Fruit fly (Drosophila melanogaster) whole organism, adult: ENCODE results near the gene CG18530.

ENCODE experiments used
- CG11617 ChIP-seq: fragments of 200-800 bp; sonication (Bioruptor generic); optimal IDR thresholded peaks from 2 replicates; lab custom pipeline; 2017; ENCODE audit warnings: mild to moderate bottlenecking, missing biosample characterization, missing genetic modification reagents, missing genetic modification characterization
- CG12768 ChIP-seq: fragments of 200-800 bp; sonication (Bioruptor generic); optimal IDR thresholded peaks from 2 replicates; lab custom pipeline; 2017; ENCODE audit warnings: missing biosample characterization, missing genetic modification characterization, mild to moderate bottlenecking, moderate library complexity, missing genetic modification reagents
- CG14711 ChIP-seq: fragments of 200-800 bp; sonication (Bioruptor generic); optimal IDR thresholded peaks from 2 replicates; lab custom pipeline; 2018; ENCODE audit warnings: missing biosample characterization, mild to moderate bottlenecking, missing genetic modification characterization, moderate library complexity
- CG1620 ChIP-seq: fragments of 200-800 bp; sonication (Bioruptor generic); optimal IDR thresholded peaks from 2 replicates; lab custom pipeline; 2016; ENCODE audit warnings: missing biosample characterization, missing genetic modification characterization
- CG33017 ChIP-seq: fragments of 200-800 bp; sonication (Bioruptor generic); optimal IDR thresholded peaks from 2 replicates; lab custom pipeline; 2018; ENCODE audit warnings: missing biosample characterization, mild to moderate bottlenecking, missing genetic modification characterization, moderate library complexity
- CG5204 ChIP-seq: fragments of 200-800 bp; sonication (Bioruptor generic); optimal IDR thresholded peaks from 2 replicates; lab custom pipeline; 2016; ENCODE audit warnings: missing biosample characterization, missing genetic modification characterization
- CG7045 ChIP-seq: fragments of 200-800 bp; sonication (Bioruptor generic); optimal IDR thresholded peaks from 2 replicates; lab custom pipeline; 2017; ENCODE audit warnings: missing biosample characterization, mild to moderate bottlenecking, missing genetic modification characterization
- CG7101 ChIP-seq: fragments of 200-800 bp; sonication (Bioruptor generic); optimal IDR thresholded peaks from 2 replicates; lab custom pipeline; 2018; ENCODE audit warnings: missing biosample characterization, mild to moderate bottlenecking, missing genetic modification characterization, moderate library complexity
- Clk ChIP-seq: fragments of 200-800 bp; sonication (Bioruptor generic); optimal IDR thresholded peaks from 2 replicates; lab custom pipeline; 2017; ENCODE audit warnings: missing biosample characterization, missing genetic modification characterization
- Crg-1 ChIP-seq: fragments of 200-800 bp; sonication (Bioruptor generic); optimal IDR thresholded peaks from 2 replicates; lab custom pipeline; 2016; ENCODE audit warnings: missing biosample characterization, missing genetic modification characterization
- Hr96 ChIP-seq: fragments of 200-800 bp; sonication (Bioruptor generic); optimal IDR thresholded peaks from 2 replicates; lab custom pipeline; 2016; ENCODE audit warnings: missing biosample characterization, missing genetic modification characterization
- Mnt ChIP-seq: fragments of 200-800 bp; sonication (Bioruptor generic); optimal IDR thresholded peaks from 2 replicates; lab custom pipeline; 2016; ENCODE audit warnings: missing biosample characterization, mild to moderate bottlenecking, missing genetic modification characterization
- bab1 ChIP-seq: fragments of 200-800 bp; sonication (Bioruptor generic); optimal IDR thresholded peaks from 3 replicates; lab custom pipeline; 2019; ENCODE audit warnings: missing biosample characterization, mild to moderate bottlenecking, missing genetic modification characterization, moderate library complexity
- cic ChIP-seq: fragments of 200-800 bp; sonication (Bioruptor generic); optimal IDR thresholded peaks from 2 replicates; lab custom pipeline; 2017; ENCODE audit warnings: missing biosample characterization, mild to moderate bottlenecking, missing genetic modification characterization, moderate library complexity
- cnc ChIP-seq, 2 experiments: fragments of >200 bp; optimal IDR thresholded peaks; 2 replicates each; lab custom pipeline; 2017
- kay ChIP-seq: fragments of 200-800 bp; sonication (Bioruptor generic); peaks from one replicate; lab custom pipeline; 2016; ENCODE audit warnings: missing biosample characterization, missing genetic modification characterization, borderline replicate concordance
- ovo ChIP-seq: fragments of 200-800 bp; sonication (Bioruptor generic); optimal IDR thresholded peaks from 2 replicates; lab custom pipeline; 2016; ENCODE audit warnings: missing biosample characterization, missing genetic modification characterization
- pad ChIP-seq: fragments of 200-800 bp; sonication (Bioruptor generic); optimal IDR thresholded peaks from 3 replicates; lab custom pipeline; 2017; ENCODE audit warnings: missing biosample characterization, missing genetic modification characterization, mild to moderate bottlenecking, moderate library complexity, missing genetic modification reagents
- tj ChIP-seq: fragments of 200-800 bp; sonication (Bioruptor generic); optimal IDR thresholded peaks from 3 replicates; lab custom pipeline; 2017; ENCODE audit warnings: missing biosample characterization, mild to moderate bottlenecking, missing genetic modification characterization, moderate library complexity
- toe ChIP-seq: fragments of 200-800 bp; sonication (Bioruptor generic); optimal IDR thresholded peaks from 2 replicates; lab custom pipeline; 2016; ENCODE audit warnings: missing biosample characterization, missing genetic modification characterization

Gene CG18530

DNA sequence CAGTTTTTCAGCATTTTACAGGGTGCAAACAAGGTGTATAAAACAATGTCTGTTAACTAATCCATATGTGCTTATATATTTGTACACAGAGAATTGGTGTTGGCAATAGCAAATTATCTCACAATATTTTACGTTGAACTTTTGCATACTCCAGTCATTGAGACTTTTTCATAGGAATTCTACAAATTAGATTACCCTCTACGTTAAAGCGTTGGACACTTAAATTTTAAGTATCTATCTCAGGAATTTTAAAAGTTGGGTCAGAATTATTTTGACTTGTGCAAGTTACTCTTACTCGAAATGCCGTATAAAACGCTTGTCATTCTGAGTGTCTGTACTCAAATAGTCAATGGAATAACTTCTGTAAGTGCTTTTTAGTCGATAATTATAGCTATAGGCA is at the start of gene CG18530:
TSS of gene CG18530 (plus strand) at position 301 of the 400 bp plus-strand sequence.
- no peak for TF ChIP-seq toe (GFP tag; lab: Kevin White, UChicago)

DNA sequence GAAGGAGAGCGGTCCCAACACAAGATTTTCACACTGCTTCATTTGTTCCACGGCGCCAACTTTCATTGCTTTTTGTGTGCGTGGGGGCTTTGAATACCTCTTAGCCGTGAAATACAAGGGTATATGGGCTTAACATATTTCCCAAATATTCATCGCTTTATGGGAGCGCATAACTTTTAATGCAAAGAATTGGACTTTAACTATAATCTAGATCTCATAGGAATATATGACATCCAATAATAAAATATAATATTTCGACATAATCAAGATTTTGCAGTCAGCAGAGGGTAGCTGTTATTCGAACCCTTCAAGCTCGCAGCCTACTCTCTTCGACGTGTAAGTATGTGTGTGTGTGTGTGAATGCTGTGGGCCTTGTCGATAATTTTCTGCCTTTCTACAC is 41.5 kb upstream of the CG18530 start:
- TF ChIP-seq cic (GFP tag; lab: Kevin White, UChicago) (no peak), Hr96 (no peak), CG5204 (GFP tag; lab: Kevin White, UChicago) (no peak), Mnt (GFP tag; lab: Kevin White, UChicago) (no peak), CG7101 (no peak), CG1620 (GFP tag; lab: Kevin White, UChicago) (no peak)

DNA sequence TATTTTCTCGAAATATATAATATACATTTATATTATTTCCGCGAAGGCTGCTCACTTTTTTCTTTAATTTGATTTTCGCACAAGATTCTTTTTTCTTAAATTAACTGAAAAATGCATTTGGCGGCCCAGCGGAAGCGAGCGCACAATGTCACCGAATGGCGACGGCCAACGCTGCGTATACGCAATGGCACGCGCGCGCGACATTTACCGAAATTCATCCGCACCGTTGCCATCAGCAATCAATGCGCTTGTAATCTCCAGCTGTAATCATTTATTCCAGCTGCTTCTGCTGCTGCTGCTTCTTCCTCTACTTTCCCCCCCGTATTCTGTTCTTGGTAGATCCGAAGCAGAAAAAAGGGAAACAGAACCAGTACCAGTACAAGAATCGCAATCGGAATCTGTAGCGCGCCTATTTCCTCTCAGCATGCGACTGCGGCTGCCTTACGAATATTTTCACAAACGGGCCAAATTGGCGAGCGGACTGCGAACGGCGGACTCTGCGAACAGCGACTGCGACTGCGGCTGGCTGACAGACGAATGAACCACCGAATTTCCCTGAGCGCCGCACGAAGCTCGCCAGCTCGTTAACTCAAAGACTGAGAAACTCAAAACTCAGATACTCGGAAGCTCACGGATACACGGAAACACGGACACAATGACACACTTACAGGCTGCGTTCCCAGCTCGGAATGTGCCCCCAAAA is 37.8 kb upstream of the CG18530 start, which contains the start of gene Octbeta2R:
TSS of gene Octbeta2R (minus strand) at position 539 of the 703 bp plus-strand sequence.
- TF ChIP-seq CG12768 (peak; percentile 37), cnc (optimal IDR thresholded peaks at IDR 0.05; lab: Kevin White, UChicago) (no peak)

DNA sequence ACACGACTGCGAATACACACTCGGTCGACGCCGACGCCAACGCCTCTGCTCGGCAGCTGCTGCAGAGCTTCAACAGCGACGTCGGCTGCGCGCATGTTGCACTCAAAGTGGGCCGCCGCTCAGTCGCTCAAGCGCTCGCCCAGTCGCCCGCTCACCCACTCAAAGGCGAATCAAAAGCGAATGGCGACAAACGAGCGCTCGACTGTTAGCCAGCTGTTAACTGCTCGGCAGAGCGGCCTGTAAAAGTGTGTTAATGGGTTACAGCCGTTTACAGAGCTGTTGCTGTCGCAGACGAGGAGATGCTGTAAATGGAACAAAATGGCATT is 37.3 kb upstream of the CG18530 start:
- TF ChIP-seq toe (GFP tag; lab: Kevin White, UChicago) (no peak), CG14711 (tag; lab: Kevin White, UChicago) (no peak), ovo (no peak), Crg-1 (GFP tag; lab: Kevin White, UChicago) (no peak), kay (GFP tag; lab: Kevin White, UChicago) (no peak), bab1 (GFP tag; lab: Kevin White, UChicago) (no peak), CG1620 (GFP tag; lab: Kevin White, UChicago) (no peak), CG33017 (tag; lab: Kevin White, UChicago) (no peak), cnc (optimal IDR thresholded peaks at IDR 0.05; lab: Kevin White, UChicago) (no peak), Hr96 (no peak), pad (GFP tag; lab: Kevin White, UChicago) (no peak), Clk (no peak), CG7101 (no peak), CG12768 (no peak), CG7045 (GFP tag; lab: Kevin White, UChicago) (no peak), CG11617 (GFP tag; lab: Kevin White, UChicago) (no peak), CG5204 (GFP tag; lab: Kevin White, UChicago) (no peak), Mnt (GFP tag; lab: Kevin White, UChicago) (no peak), tj (no peak), cic (GFP tag; lab: Kevin White, UChicago) (no peak)

DNA sequence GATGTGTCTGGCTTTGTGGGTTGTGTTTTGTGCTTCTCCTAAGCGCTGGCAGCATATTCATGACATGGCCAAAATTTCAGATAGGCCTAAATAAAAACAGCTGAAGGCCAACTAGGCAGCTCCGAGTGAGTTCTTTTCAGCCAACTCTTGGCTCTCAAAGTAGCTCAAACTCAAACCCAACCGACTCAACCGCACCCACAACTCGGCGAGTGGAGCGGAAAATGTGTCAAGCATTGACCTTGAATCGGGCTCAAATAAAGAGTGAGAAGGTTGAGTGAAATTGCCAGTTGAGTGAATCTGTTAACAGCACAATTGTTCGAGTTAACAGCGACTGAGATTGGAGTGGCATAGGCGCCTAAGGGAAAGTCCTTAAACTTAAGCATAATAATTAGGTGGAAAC is 21.2 kb upstream of the CG18530 start:
- TF ChIP-seq bab1 (GFP tag; lab: Kevin White, UChicago) (no peak), Clk (no peak), tj (no peak), kay (GFP tag; lab: Kevin White, UChicago) (no peak)

DNA sequence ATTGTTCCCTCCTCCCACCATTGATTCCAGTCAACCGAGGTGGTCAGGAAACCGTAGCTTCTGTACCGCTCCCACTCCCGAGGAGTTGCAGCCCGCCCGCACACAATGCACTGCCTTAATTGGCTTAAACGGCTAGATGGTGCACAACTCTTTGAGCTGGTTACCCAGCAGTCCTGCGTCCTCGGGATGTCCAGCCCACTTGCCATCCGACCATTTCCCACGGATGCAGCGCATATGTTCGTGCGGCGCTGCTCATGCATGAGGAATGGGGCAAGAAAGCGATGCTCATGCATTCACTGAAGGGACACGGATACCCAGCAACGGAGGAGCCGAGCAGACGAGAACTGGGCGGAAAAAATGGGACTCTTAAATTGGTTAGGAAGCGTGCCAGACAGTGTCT is 17.6 kb upstream of the CG18530 start:
- no peak for TF ChIP-seq CG7045 (GFP tag; lab: Kevin White, UChicago)
- no peak for TF ChIP-seq cic (GFP tag; lab: Kevin White, UChicago)
- no peak for TF ChIP-seq CG11617 (GFP tag; lab: Kevin White, UChicago)
- TF ChIP-seq ovo: no peak
- no peak for TF ChIP-seq CG33017 (tag; lab: Kevin White, UChicago)
- TF ChIP-seq CG7101: no peak
- TF ChIP-seq CG1620 (GFP tag; lab: Kevin White, UChicago): no peak
- TF ChIP-seq Clk: no peak
- no peak for TF ChIP-seq CG14711 (tag; lab: Kevin White, UChicago)
- no peak for TF ChIP-seq pad (GFP tag; lab: Kevin White, UChicago)
- TF ChIP-seq CG5204 (GFP tag; lab: Kevin White, UChicago): no peak
- TF ChIP-seq CG12768: no peak
- no peak for TF ChIP-seq tj
- no peak for TF ChIP-seq kay (GFP tag; lab: Kevin White, UChicago)
- TF ChIP-seq Mnt (GFP tag; lab: Kevin White, UChicago): no peak
- TF ChIP-seq Hr96: no peak
- no peak for TF ChIP-seq Crg-1 (GFP tag; lab: Kevin White, UChicago)
- no peak for TF ChIP-seq bab1 (GFP tag; lab: Kevin White, UChicago)
- no peak for TF ChIP-seq cnc (optimal IDR thresholded peaks at IDR 0.05; lab: Kevin White, UChicago)
- TF ChIP-seq toe (GFP tag; lab: Kevin White, UChicago): no peak

DNA sequence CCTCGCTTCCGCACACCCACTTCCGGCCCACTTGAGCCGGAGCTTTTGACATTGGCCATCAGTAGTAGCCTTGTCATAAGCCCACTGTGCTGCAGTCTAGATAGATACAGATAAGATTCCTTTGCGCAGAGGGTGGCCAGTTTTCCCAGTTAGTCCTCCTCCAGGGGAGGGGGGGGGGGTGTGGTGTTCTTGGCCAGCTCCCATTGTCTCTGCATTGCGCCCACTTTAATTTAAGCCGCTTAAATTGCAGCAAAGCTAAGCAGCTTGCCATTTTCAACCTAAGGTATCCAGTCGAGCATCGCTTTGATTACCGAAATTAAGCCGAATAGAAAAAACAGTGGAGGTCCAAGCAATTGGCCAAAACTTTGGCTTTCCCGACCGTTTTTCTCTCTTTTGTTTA is 10.4 kb upstream of the CG18530 start:
- TF ChIP-seq CG7101 (no peak), CG1620 (GFP tag; lab: Kevin White, UChicago) (no peak), Clk (no peak), ovo (no peak), toe (GFP tag; lab: Kevin White, UChicago) (no peak), CG7045 (GFP tag; lab: Kevin White, UChicago) (no peak), CG12768 (no peak), Crg-1 (GFP tag; lab: Kevin White, UChicago) (no peak), CG5204 (GFP tag; lab: Kevin White, UChicago) (no peak), CG33017 (tag; lab: Kevin White, UChicago) (no peak), tj (no peak), Mnt (GFP tag; lab: Kevin White, UChicago) (no peak), cnc (optimal IDR thresholded peaks at IDR 0.05; lab: Kevin White, UChicago) (no peak), CG11617 (GFP tag; lab: Kevin White, UChicago) (no peak)
